Worm (Caenorhabditis elegans): ENCODE measurements around the gene cogc-6.

DNA sequence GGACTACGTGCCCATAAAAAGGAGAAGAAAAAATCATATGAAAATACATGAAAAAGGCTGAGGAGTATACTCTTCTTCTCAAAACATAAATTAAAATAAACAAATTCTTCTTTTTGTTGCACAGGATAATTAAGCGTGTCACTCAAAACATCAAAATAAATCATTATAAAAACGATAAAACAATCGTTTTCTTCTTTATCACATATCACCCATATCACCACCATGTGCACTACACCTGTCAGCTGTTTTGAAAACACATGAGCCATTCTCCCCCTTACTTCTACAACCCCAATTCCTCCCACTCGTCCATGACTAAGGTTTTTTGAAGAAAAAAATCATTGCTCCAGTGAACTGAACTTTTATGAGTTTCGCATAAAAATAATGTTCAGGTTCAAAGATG lies 31.4 kb upstream of the cogc-6 start:
- TF ChIP-seq set-16 (GFP tag; IDR thresholded peaks at IDR 0.05), result no peak
- TF ChIP-seq nhr-11 (tag; optimal IDR thresholded peaks at IDR 0.05), result no peak
- TF ChIP-seq snpc-4 (tag; optimal IDR thresholded peaks at IDR 0.05), result no peak
- no peak for TF ChIP-seq ceh-82 (tag; optimal IDR thresholded peaks at IDR 0.05)
- no peak for TF ChIP-seq skn-1 (tag; optimal IDR thresholded peaks at IDR 0.05)
- TF ChIP-seq nhr-25 (tag; optimal IDR thresholded peaks at IDR 0.05; ENCODE audit: borderline replicate concordance, insufficient read depth), result no peak

Measured in whole organism, L4 larva.